Worm (Caenorhabditis elegans) whole organism, L2 larva: Measurements from ENCODE around the gene Y53F4B.9.

Experiments used
- C34F6.9 ChIP-seq: fragments of 150-350 bp; optimal IDR thresholded peaks from 2 replicates; lab custom pipeline; 2014; ENCODE audit warnings: missing biosample characterization, missing genetic modification characterization
- F13H6.1 ChIP-seq: sonication (generic microtip); optimal IDR thresholded peaks from 2 replicates; lab custom pipeline; 2016; ENCODE audit warnings: missing genetic modification characterization, missing compliant biosample characterization
- ama-1 ChIP-seq: fragments of 150-350 bp; optimal IDR thresholded peaks from 2 replicates; lab custom pipeline; 2018; ENCODE audit warnings: inconsistent platforms
- blmp-1 ChIP-seq: sonication (generic microtip); optimal IDR thresholded peaks from 2 replicates; lab custom pipeline; 2017; ENCODE audit warnings: missing genetic modification characterization, mild to moderate bottlenecking, missing compliant biosample characterization, antibody characterized with exemption, moderate library complexity; ENCODE audit not compliant: insufficient read depth
- ceh-82 ChIP-seq: fragments of 150-350 bp; optimal IDR thresholded peaks from 2 replicates; lab custom pipeline; 2014; ENCODE audit warnings: missing biosample characterization, missing genetic modification characterization
- crh-2 ChIP-seq: sonication (generic microtip); optimal IDR thresholded peaks from 2 replicates; lab custom pipeline; 2017; ENCODE audit warnings: missing biosample characterization, missing genetic modification characterization
- egl-27 ChIP-seq: sonication (generic microtip); optimal IDR thresholded peaks from 3 replicates; lab custom pipeline; 2017; ENCODE audit warnings: missing biosample characterization, missing genetic modification reagents, missing genetic modification characterization
- elt-1 ChIP-seq: fragments of 150-350 bp; optimal IDR thresholded peaks from 2 replicates; lab custom pipeline; 2014; ENCODE audit warnings: missing biosample characterization, missing genetic modification characterization
- elt-3 ChIP-seq: sonication (generic microtip); optimal IDR thresholded peaks from 2 replicates; lab custom pipeline; 2017; ENCODE audit warnings: missing biosample characterization, missing genetic modification characterization
- gmeb-1 ChIP-seq: fragments of 150-350 bp; optimal IDR thresholded peaks from 2 replicates; lab custom pipeline; 2014; ENCODE audit warnings: missing biosample characterization, missing genetic modification characterization
- lin-39 ChIP-seq: fragments of 150-350 bp; optimal IDR thresholded peaks from 2 replicates; lab custom pipeline; 2014; ENCODE audit warnings: missing biosample characterization, missing genetic modification reagents, missing genetic modification characterization
- lsy-2 ChIP-seq, 2 experiments: fragments of 150-350 bp in 1 of 2; sonication (generic microtip) in 1 of 2; optimal IDR thresholded peaks; 2 replicates each; lab custom pipeline; 2014 to 2017; ENCODE audit warnings: missing biosample characterization in 2 of 2, missing genetic modification characterization in 2 of 2
- mab-5 ChIP-seq: fragments of 150-350 bp; optimal IDR thresholded peaks from 2 replicates; lab custom pipeline; 2014; ENCODE audit warnings: missing biosample characterization, missing genetic modification characterization
- mbf-1 ChIP-seq: sonication (generic microtip); optimal IDR thresholded peaks from 2 replicates; lab custom pipeline; 2017; ENCODE audit warnings: missing biosample characterization, missing genetic modification characterization
- mdl-1 ChIP-seq, 2 experiments: fragments of 150-350 bp in 1 of 2; sonication (generic microtip) in 1 of 2; optimal IDR thresholded peaks; 2 replicates each; lab custom pipeline; 2017; ENCODE audit warnings: missing biosample characterization in 2 of 2, missing genetic modification characterization in 2 of 2
- nhr-11 ChIP-seq: fragments of 150-350 bp; optimal IDR thresholded peaks from 2 replicates; lab custom pipeline; 2014; ENCODE audit warnings: missing biosample characterization, missing genetic modification characterization
- nhr-12 ChIP-seq: fragments of 150-350 bp; optimal IDR thresholded peaks from 2 replicates; lab custom pipeline; 2014; ENCODE audit warnings: missing biosample characterization, missing genetic modification characterization
- nhr-129 ChIP-seq: fragments of 150-350 bp; optimal IDR thresholded peaks from 2 replicates; lab custom pipeline; 2014; ENCODE audit warnings: missing biosample characterization, missing genetic modification characterization
- nhr-23 ChIP-seq: fragments of 150-350 bp; optimal IDR thresholded peaks from 2 replicates; lab custom pipeline; 2014; ENCODE audit warnings: missing biosample characterization, missing genetic modification reagents, missing genetic modification characterization
- nhr-6 ChIP-seq: fragments of 150-350 bp; optimal IDR thresholded peaks from 2 replicates; lab custom pipeline; 2014; ENCODE audit warnings: missing biosample characterization, missing genetic modification characterization
- peb-1 ChIP-seq: fragments of 150-350 bp; optimal IDR thresholded peaks from 2 replicates; lab custom pipeline; 2014; ENCODE audit warnings: missing biosample characterization, missing genetic modification characterization
- sem-4 ChIP-seq: fragments of 150-350 bp; optimal IDR thresholded peaks from 2 replicates; lab custom pipeline; 2014; ENCODE audit warnings: missing biosample characterization, missing genetic modification reagents, missing genetic modification characterization
- sma-3 ChIP-seq: sonication (generic microtip); optimal IDR thresholded peaks from 2 replicates; lab custom pipeline; 2016; ENCODE audit warnings: missing genetic modification reagents, missing genetic modification characterization, missing compliant biosample characterization
- sma-9 ChIP-seq, 2 experiments: fragments of 150-350 bp in 1 of 2; sonication (generic microtip) in 1 of 2; optimal IDR thresholded peaks; 2 replicates each; lab custom pipeline; 2014 to 2016; ENCODE audit warnings: missing genetic modification characterization in 2 of 2, mild to moderate bottlenecking in 1 of 2, missing biosample characterization in 1 of 2, missing compliant biosample characterization in 1 of 2, missing genetic modification reagents in 1 of 2, moderate library complexity in 1 of 2
- snpc-4 ChIP-seq: fragments of 150-350 bp; optimal IDR thresholded peaks from 2 replicates; lab custom pipeline; 2014; ENCODE audit warnings: missing biosample characterization, missing genetic modification characterization
- unc-39 ChIP-seq: fragments of 150-350 bp; optimal IDR thresholded peaks from 2 replicates; lab custom pipeline; 2014; ENCODE audit warnings: missing biosample characterization, missing genetic modification characterization
- unc-55 ChIP-seq: fragments of 150-350 bp; sonication (generic microtip); optimal IDR thresholded peaks from 3 replicates; lab custom pipeline; 2014; ENCODE audit warnings: missing biosample characterization, missing genetic modification reagents, missing genetic modification characterization
- unc-62 ChIP-seq: fragments of 150-350 bp; optimal IDR thresholded peaks from 2 replicates; lab custom pipeline; 2014; ENCODE audit warnings: missing biosample characterization, missing genetic modification reagents, missing genetic modification characterization
- zag-1 ChIP-seq: fragments of 150-350 bp; optimal IDR thresholded peaks from 2 replicates; lab custom pipeline; 2014; ENCODE audit warnings: missing biosample characterization, missing genetic modification characterization
- ztf-11 ChIP-seq: sonication (generic microtip); optimal IDR thresholded peaks from 2 replicates; lab custom pipeline; 2017; ENCODE audit warnings: missing biosample characterization, missing genetic modification characterization
- ztf-4 ChIP-seq: fragments of 150-350 bp; optimal IDR thresholded peaks from 2 replicates; lab custom pipeline; 2014; ENCODE audit warnings: missing biosample characterization, missing genetic modification characterization

Y53F4B.9 gene

DNA sequence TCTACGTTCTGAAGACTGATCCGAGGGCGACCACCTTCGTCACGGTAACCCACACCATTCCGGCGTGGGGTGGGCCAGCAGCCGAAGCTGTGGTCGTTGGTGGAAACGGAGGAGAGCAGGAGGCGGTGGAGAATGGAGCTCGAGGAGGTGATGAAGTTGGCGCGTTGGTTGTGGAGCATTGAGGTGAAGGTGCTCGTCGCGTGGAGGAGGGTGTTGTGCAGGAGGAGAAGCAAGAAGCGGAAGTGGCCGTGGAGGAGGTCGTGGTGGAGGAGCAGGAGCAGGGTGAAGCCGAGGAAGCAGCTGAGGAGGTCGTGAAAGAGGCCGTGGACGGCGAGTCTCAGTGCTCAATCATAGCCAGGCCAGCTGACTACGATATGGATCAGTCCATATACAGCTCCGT lies 48.1 kb upstream of the Y53F4B.9 start, which contains the start of gene Y53F4B.17:
Gene Y53F4B.17 (plus strand): TSS at position 375 of the 400 bp plus-strand sequence.
- TF ChIP-seq sma-9 (GFP tag; optimal IDR thresholded peaks at IDR 0.05; lab: Kevin White, UChicago) = no peak
- TF ChIP-seq sma-9 (tag; optimal IDR thresholded peaks at IDR 0.05; lab: Kevin White, UChicago) = no peak
- TF ChIP-seq nhr-12 (tag; lab: Kevin White, UChicago) = no peak
- no peak for TF ChIP-seq ceh-82 (tag; lab: Kevin White, UChicago)
- TF ChIP-seq gmeb-1 (tag; lab: Kevin White, UChicago) = no peak
- no peak for TF ChIP-seq nhr-129 (tag; lab: Kevin White, UChicago)
- no peak for TF ChIP-seq elt-3
- no peak for TF ChIP-seq elt-1 (tag; lab: Kevin White, UChicago)
- no peak for TF ChIP-seq sem-4
- no peak for TF ChIP-seq lin-39 (tag; lab: Kevin White, UChicago)
- TF ChIP-seq snpc-4 (tag; lab: Kevin White, UChicago) = no peak
- no peak for TF ChIP-seq egl-27 (tag; lab: Kevin White, UChicago)
- no peak for TF ChIP-seq unc-55 (GFP tag; lab: Kevin White, UChicago)
- no peak for TF ChIP-seq ztf-4
- TF ChIP-seq C34F6.9 = no peak
- no peak for TF ChIP-seq sma-3 (GFP tag; lab: Kevin White, UChicago)
- TF ChIP-seq zag-1 (tag; lab: Kevin White, UChicago) = no peak
- TF ChIP-seq ztf-11 (tag; lab: Kevin White, UChicago) = no peak
- TF ChIP-seq blmp-1 = no peak
- no peak for TF ChIP-seq lsy-2 (tag; optimal IDR thresholded peaks at IDR 0.05; lab: Kevin White, UChicago)
- TF ChIP-seq nhr-6 (tag; lab: Kevin White, UChicago) = no peak

DNA sequence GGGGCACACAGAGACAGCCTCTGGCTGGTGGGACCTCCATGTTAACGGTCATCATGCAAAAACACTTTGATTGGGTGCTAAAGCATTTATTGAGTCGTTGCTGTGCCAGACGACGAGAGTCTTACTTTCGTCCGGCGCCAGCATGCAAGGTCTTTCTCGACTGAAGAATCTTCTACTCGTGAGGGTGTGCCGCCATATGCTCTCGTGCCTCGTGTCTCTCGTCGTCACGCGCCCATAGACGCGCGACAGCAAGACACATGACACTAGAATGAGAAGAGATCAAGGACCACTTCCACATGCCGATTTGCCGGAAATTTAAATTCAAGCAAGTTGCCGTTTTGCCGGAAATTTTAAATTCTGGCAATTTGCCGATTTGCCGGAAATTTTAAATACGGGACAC lies 33.6 kb upstream of the Y53F4B.9 start:
- TF ChIP-seq mdl-1 (tag; optimal IDR thresholded peaks at IDR 0.05; lab: Kevin White, UChicago) = peak in 1 of 2 experiments; percentile 4

DNA sequence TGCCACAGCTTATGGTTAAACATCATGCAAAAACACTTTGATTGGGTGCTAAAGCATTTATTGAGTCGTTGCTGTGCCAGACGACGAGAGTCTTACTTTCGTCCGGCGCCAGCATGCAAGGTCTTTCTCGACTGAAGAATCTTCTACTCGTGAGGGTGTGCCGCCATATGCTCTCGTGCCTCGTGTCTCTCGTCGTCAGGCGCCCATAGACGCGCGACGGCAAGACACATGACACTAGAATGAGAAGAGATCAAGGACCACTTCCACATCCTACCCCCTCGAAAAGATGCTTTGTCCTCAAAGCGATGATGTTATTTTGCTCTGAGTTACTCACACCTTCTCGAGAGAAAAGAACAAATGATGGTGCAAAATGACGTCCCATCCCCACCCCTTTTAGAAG lies 32.6 kb upstream of the Y53F4B.9 start:
- peak in 1 of 2 experiments; percentile 21 for TF ChIP-seq mdl-1 (tag; optimal IDR thresholded peaks at IDR 0.05; lab: Kevin White, UChicago)
- TF ChIP-seq ama-1 (lab: Kevin White, UChicago) = peak; percentile 19
- TF ChIP-seq nhr-129 (tag; lab: Kevin White, UChicago) = peak; percentile 46
- TF ChIP-seq unc-55 (GFP tag; lab: Kevin White, UChicago) = peak; percentile 4
- TF ChIP-seq C34F6.9 = peak; percentile 33

DNA sequence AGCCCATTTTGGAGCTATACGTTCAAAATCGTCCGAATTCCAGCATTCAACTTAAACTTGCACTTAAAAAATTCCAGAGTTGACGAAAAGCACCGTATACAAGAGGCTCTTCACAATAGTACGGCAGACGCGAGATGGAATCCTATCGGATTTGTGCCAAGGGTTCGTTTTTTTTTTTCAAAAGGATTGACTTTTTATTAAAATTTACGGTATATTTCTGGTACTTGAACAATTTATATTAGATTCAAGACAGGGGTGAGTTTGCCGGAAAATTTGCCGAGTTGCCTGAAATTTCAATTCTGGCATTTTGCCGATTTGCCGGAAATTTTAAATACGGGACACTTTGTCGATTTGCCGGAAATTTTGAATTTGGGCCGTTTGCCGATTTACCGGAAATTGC lies 32.1 kb upstream of the Y53F4B.9 start:
- no peak for TF ChIP-seq F13H6.1 (tag; lab: Kevin White, UChicago)
- TF ChIP-seq peb-1 (tag; lab: Kevin White, UChicago) = no peak
- no peak for TF ChIP-seq nhr-129 (tag; lab: Kevin White, UChicago)
- no peak for TF ChIP-seq crh-2 (tag; lab: Kevin White, UChicago)

DNA sequence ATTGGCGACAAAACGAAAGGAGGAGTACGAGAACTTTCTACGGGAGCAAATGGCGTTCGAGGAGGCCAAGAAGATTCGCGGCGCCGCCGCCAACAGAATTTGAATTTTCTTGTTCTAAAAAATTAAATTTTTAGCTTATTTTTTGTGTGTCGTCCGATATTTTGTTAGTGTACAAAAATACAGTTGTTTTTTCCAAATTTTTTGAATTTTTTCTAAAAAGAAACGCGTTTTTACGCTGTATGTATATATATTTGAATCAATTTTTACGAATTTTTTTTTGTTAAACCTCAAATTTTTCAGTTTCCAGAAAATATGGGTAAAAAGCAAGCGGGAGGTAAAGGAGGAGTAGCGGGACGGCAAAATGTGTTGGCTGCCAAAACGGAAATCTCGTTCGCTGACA lies 28.9 kb upstream of the Y53F4B.9 start, which contains the start of gene trip-4:
Gene trip-4 (plus strand): TSS at position 301 of the 400 bp plus-strand sequence.
- TF ChIP-seq sma-3 (GFP tag; lab: Kevin White, UChicago) = no peak
- TF ChIP-seq nhr-11 (tag; lab: Kevin White, UChicago) = no peak
- TF ChIP-seq ceh-82 (tag; lab: Kevin White, UChicago) = no peak
- no peak for TF ChIP-seq mbf-1 (tag; lab: Kevin White, UChicago)

DNA sequence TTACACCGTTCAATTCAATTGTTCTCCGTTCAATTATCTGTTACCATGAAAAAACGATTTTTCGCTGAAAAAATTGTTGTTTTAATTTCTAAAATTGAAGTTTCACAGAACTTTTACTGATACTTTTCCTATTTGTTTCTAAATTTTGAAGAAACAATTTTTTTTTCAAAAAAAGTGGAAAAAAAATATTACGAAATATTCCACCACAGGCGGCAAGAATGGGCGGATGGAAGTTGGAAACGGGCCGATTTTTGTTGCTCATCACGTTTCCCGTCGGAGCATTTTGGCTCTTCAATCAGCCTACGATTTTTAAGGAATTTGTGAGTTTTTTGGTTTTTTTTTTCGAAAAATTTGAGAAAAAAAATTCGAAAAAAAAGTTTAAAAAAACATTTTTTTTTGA lies 27.6 kb upstream of the Y53F4B.9 start, which contains the start of gene Y53F4B.14:
Gene Y53F4B.14 (plus strand): TSS at position 210 of the 400 bp plus-strand sequence.
- TF ChIP-seq unc-39 (tag; lab: Kevin White, UChicago) (no peak), peb-1 (tag; lab: Kevin White, UChicago) (no peak), sma-9 (GFP tag; optimal IDR thresholded peaks at IDR 0.05; lab: Kevin White, UChicago) (no peak), sma-9 (tag; optimal IDR thresholded peaks at IDR 0.05; lab: Kevin White, UChicago) (no peak), nhr-23 (no peak), unc-62 (GFP tag; lab: Kevin White, UChicago) (no peak), egl-27 (tag; lab: Kevin White, UChicago) (no peak), mab-5 (tag; lab: Kevin White, UChicago) (no peak), sem-4 (no peak), unc-55 (GFP tag; lab: Kevin White, UChicago) (no peak), sma-3 (GFP tag; lab: Kevin White, UChicago) (no peak), blmp-1 (no peak)
